Fruit fly (Drosophila melanogaster) whole organism, embryonic: ENCODE data around the gene CG4328.

Experiments used
- Adf1 ChIP-seq: fragments of 200-800 bp; sonication (Bioruptor generic); IDR thresholded peaks from 2 replicates; pipeline ENCODE4 v1.3.6; 2022; ENCODE audit warnings: missing biosample characterization, missing genetic modification characterization
- B-H1 ChIP-seq: fragments of 200-800 bp; sonication (Bioruptor generic); IDR thresholded peaks from 3 replicates; pipeline ENCODE4 v1.3.6; 2022; ENCODE audit warnings: missing biosample characterization, missing genetic modification characterization
- CG11085 ChIP-seq: fragments of 200-800 bp; sonication (Bioruptor generic); IDR thresholded peaks from 2 replicates; pipeline ENCODE4 v1.3.6; 2022; ENCODE audit warnings: missing biosample characterization, missing genetic modification characterization
- CG11093 ChIP-seq: fragments of 200-800 bp; sonication (Bioruptor generic); IDR thresholded peaks from 3 replicates; pipeline ENCODE4 v1.3.6; 2022; ENCODE audit warnings: missing biosample characterization, missing genetic modification characterization
- CG11504 ChIP-seq: fragments of 200-800 bp; sonication (Bioruptor generic); optimal IDR thresholded peaks from 3 replicates; lab custom pipeline; 2019; ENCODE audit warnings: missing biosample characterization, mild to moderate bottlenecking, missing genetic modification characterization, moderate library complexity
- CG1233 ChIP-seq: fragments of 200-800 bp; sonication (Bioruptor generic); optimal IDR thresholded peaks from 4 replicates; lab custom pipeline; 2018; ENCODE audit warnings: missing biosample characterization, mild to moderate bottlenecking, missing genetic modification characterization
- CG12659 ChIP-seq: fragments of 200-800 bp; sonication (Bioruptor generic); optimal IDR thresholded peaks from 3 replicates; lab custom pipeline; 2017; ENCODE audit warnings: mild to moderate bottlenecking, missing biosample characterization, missing genetic modification reagents, missing genetic modification characterization
- CG13424 ChIP-seq: fragments of 200-800 bp; sonication (Bioruptor generic); optimal IDR thresholded peaks from 2 replicates; lab custom pipeline; 2019; ENCODE audit warnings: missing biosample characterization, mild to moderate bottlenecking, missing genetic modification characterization, moderate library complexity
- CG14965 ChIP-seq: fragments of 200-800 bp; sonication (Bioruptor generic); optimal IDR thresholded peaks from 2 replicates; lab custom pipeline; 2016; ENCODE audit warnings: missing biosample characterization, missing genetic modification characterization, borderline replicate concordance
- CG15269 ChIP-seq: fragments of 200-800 bp; sonication (Bioruptor generic); optimal IDR thresholded peaks from 2 replicates; lab custom pipeline; 2018; ENCODE audit warnings: missing biosample characterization, mild to moderate bottlenecking, missing genetic modification characterization, moderate library complexity
- CG17829 ChIP-seq: fragments of 200-800 bp; optimal IDR thresholded peaks from 2 replicates; lab custom pipeline; 2019; ENCODE audit warnings: missing biosample characterization, mild to moderate bottlenecking, missing genetic modification characterization, moderate library complexity
- CG17912 ChIP-seq: fragments of 200-800 bp; sonication (Bioruptor generic); optimal IDR thresholded peaks from 2 replicates; lab custom pipeline; 2018; ENCODE audit warnings: missing biosample characterization, mild to moderate bottlenecking, missing genetic modification characterization
- CG2889 ChIP-seq: fragments of 200-800 bp; sonication (Bioruptor generic); IDR thresholded peaks from 3 replicates; pipeline ENCODE4 v1.3.6; 2022; ENCODE audit warnings: missing biosample characterization, missing genetic modification characterization
- CG32767 ChIP-seq: fragments of 200-800 bp; sonication (Bioruptor generic); IDR thresholded peaks from 2 replicates; pipeline ENCODE4 v1.3.6; 2022; ENCODE audit warnings: missing biosample characterization, missing genetic modification characterization
- CG33557 ChIP-seq: fragments of 200-800 bp; sonication (Bioruptor generic); optimal IDR thresholded peaks from 2 replicates; lab custom pipeline; 2019; ENCODE audit warnings: missing biosample characterization, mild to moderate bottlenecking, missing genetic modification characterization, moderate library complexity
- CG3838 ChIP-seq: fragments of 200-800 bp; sonication (Bioruptor generic); optimal IDR thresholded peaks from 3 replicates; lab custom pipeline; 2016; ENCODE audit warnings: missing biosample characterization, missing genetic modification characterization
- CG4854 ChIP-seq: fragments of 200-800 bp; sonication (Bioruptor generic); optimal IDR thresholded peaks from 2 replicates; lab custom pipeline; 2016; ENCODE audit warnings: missing biosample characterization, missing genetic modification characterization, inconsistent platforms
- CG5245 ChIP-seq: fragments of 200-800 bp; sonication (Bioruptor generic); optimal IDR thresholded peaks from 3 replicates; lab custom pipeline; 2016; ENCODE audit warnings: missing biosample characterization, missing genetic modification characterization
- CG6654 ChIP-seq: fragments of 200-800 bp; sonication (Bioruptor generic); optimal IDR thresholded peaks from 2 replicates; lab custom pipeline; 2017; ENCODE audit warnings: missing biosample characterization, mild to moderate bottlenecking, missing genetic modification characterization
- CG8290 ChIP-seq, 3 experiments: fragments of 200-800 bp; sonication (Bioruptor generic); optimal IDR thresholded peaks; 2 replicates each; lab custom pipeline; 2016 to 2019; ENCODE audit warnings: missing biosample characterization in 3 of 3, missing genetic modification characterization in 3 of 3, mild to moderate bottlenecking in 2 of 3, moderate library complexity in 1 of 3
- CG9727 ChIP-seq: fragments of 200-800 bp; sonication (Bioruptor generic); optimal IDR thresholded peaks from 3 replicates; lab custom pipeline; 2017; ENCODE audit warnings: missing biosample characterization, mild to moderate bottlenecking, missing genetic modification characterization
- CG9932 ChIP-seq: fragments of 200-800 bp; sonication (Bioruptor generic); IDR thresholded peaks from 2 replicates; pipeline ENCODE4 v1.3.6; 2022; ENCODE audit warnings: missing biosample characterization, missing genetic modification characterization
- E2f2 ChIP-seq: fragments of 200-800 bp; sonication (Bioruptor generic); IDR thresholded peaks from 2 replicates; pipeline ENCODE4 v1.3.6; 2022; ENCODE audit warnings: missing biosample characterization, missing genetic modification characterization
- H2.0 ChIP-seq: fragments of 200-800 bp; sonication (Bioruptor generic); IDR thresholded peaks from 2 replicates; pipeline ENCODE4 v1.3.6; 2022; ENCODE audit warnings: missing biosample characterization, missing genetic modification characterization
- Max ChIP-seq: fragments of 200-800 bp; sonication (Bioruptor generic); optimal IDR thresholded peaks from 2 replicates; lab custom pipeline; 2016; ENCODE audit warnings: missing biosample characterization, mild to moderate bottlenecking, missing genetic modification characterization
- Mrtf ChIP-seq: fragments of 200-800 bp; sonication (Bioruptor generic); IDR thresholded peaks from 3 replicates; pipeline ENCODE4 v1.3.6; 2022; ENCODE audit warnings: missing biosample characterization, missing genetic modification characterization
- Nf-YB ChIP-seq: fragments of 200-800 bp; sonication (Bioruptor generic); optimal IDR thresholded peaks from 3 replicates; lab custom pipeline; 2019; ENCODE audit warnings: missing biosample characterization, mild to moderate bottlenecking, missing genetic modification characterization, moderate library complexity
- Opbp ChIP-seq: fragments of 200-800 bp; sonication (Bioruptor generic); IDR thresholded peaks from 3 replicates; pipeline ENCODE4 v1.3.6; 2022; ENCODE audit warnings: missing biosample characterization, missing genetic modification characterization; ENCODE audit not compliant: partially characterized antibody
- Taf1 ChIP-seq: fragments of 200-800 bp; sonication (Bioruptor generic); IDR thresholded peaks from 2 replicates; pipeline ENCODE4 v1.3.6; 2022; ENCODE audit warnings: missing biosample characterization, missing genetic modification characterization
- Usf ChIP-seq: fragments of 200-800 bp; sonication (Bioruptor generic); optimal IDR thresholded peaks from 2 replicates; lab custom pipeline; 2017; ENCODE audit warnings: missing genotype, missing biosample characterization, missing genetic modification characterization
- al ChIP-seq: fragments of 200-800 bp; sonication (Bioruptor generic); IDR thresholded peaks from 2 replicates; pipeline ENCODE4 v1.3.6; 2022; ENCODE audit warnings: missing biosample characterization, missing genetic modification characterization
- ap ChIP-seq: fragments of 200-800 bp; sonication (Bioruptor generic); IDR thresholded peaks from 2 replicates; pipeline ENCODE4 v1.3.6; 2022; ENCODE audit warnings: missing biosample characterization, missing genetic modification characterization
- btn ChIP-seq: fragments of 200-800 bp; sonication (Bioruptor generic); optimal IDR thresholded peaks from 2 replicates; lab custom pipeline; 2016; ENCODE audit warnings: missing biosample characterization, missing genetic modification characterization
- chif ChIP-seq, 2 experiments: fragments of 200-800 bp; sonication (Bioruptor generic); optimal IDR thresholded peaks; 3 replicates each; lab custom pipeline; 2016; ENCODE audit warnings: missing biosample characterization in 2 of 2, missing genetic modification characterization in 2 of 2
- corto ChIP-seq: fragments of 200-800 bp; sonication (Bioruptor generic); optimal IDR thresholded peaks from 2 replicates; lab custom pipeline; 2016; ENCODE audit warnings: missing biosample characterization, mild to moderate bottlenecking, missing genetic modification characterization, moderate library complexity
- dm ChIP-seq: fragments of 200-800 bp; sonication (Bioruptor generic); optimal IDR thresholded peaks from 3 replicates; lab custom pipeline; 2016; ENCODE audit warnings: missing biosample characterization, missing genetic modification characterization
- gro ChIP-seq: fragments of 200-800 bp; sonication (Bioruptor generic); optimal IDR thresholded peaks from 2 replicates; lab custom pipeline; 2016; ENCODE audit warnings: missing biosample characterization, missing genetic modification characterization
- hkb ChIP-seq, 2 experiments: fragments of 200-800 bp in 1 of 2; fragments of >200 bp in 1 of 2; sonication (Bioruptor generic) in 1 of 2; IDR thresholded peaks in 1 of 2; optimal IDR thresholded peaks in 1 of 2; 2 replicates each; pipeline versions ENCODE4 v1.3.6 to Lab custom; 2017 to 2022; ENCODE audit warnings: missing biosample characterization in 1 of 2, missing genetic modification characterization in 1 of 2
- kay ChIP-seq: fragments of 200-800 bp; sonication (Bioruptor generic); optimal IDR thresholded peaks from 2 replicates; lab custom pipeline; 2016; ENCODE audit warnings: missing biosample characterization, missing genetic modification characterization
- lbe ChIP-seq: fragments of 200-800 bp; sonication (Bioruptor generic); optimal IDR thresholded peaks from 2 replicates; lab custom pipeline; 2016; ENCODE audit warnings: missing biosample characterization, mild to moderate bottlenecking, missing genetic modification characterization
- lilli ChIP-seq: fragments of 200-800 bp; sonication (Bioruptor generic); optimal IDR thresholded peaks from 3 replicates; lab custom pipeline; 2016; ENCODE audit warnings: missing biosample characterization, missing genetic modification characterization
- onecut ChIP-seq: fragments of 200-800 bp; sonication (Bioruptor generic); IDR thresholded peaks from 2 replicates; pipeline ENCODE4 v1.3.6; 2022; ENCODE audit warnings: missing biosample characterization, missing genetic modification characterization
- pzg ChIP-seq: fragments of 200-800 bp; sonication (Bioruptor generic); optimal IDR thresholded peaks from 3 replicates; lab custom pipeline; 2018; ENCODE audit warnings: missing biosample characterization, mild to moderate bottlenecking, missing genetic modification characterization, moderate library complexity
- sens-2 ChIP-seq: fragments of 200-800 bp; sonication (Bioruptor generic); IDR thresholded peaks from 2 replicates; pipeline ENCODE4 v1.3.6; 2022; ENCODE audit warnings: missing biosample characterization, missing genetic modification characterization
- so ChIP-seq: fragments of 200-800 bp; sonication (Bioruptor generic); IDR thresholded peaks from 3 replicates; pipeline ENCODE4 v1.3.6; 2022; ENCODE audit warnings: missing biosample characterization, missing genetic modification characterization
- trh ChIP-seq: fragments of 200-800 bp; sonication (Bioruptor generic); optimal IDR thresholded peaks from 2 replicates; lab custom pipeline; 2016; ENCODE audit warnings: missing biosample characterization, missing genetic modification characterization
- wek ChIP-seq: fragments of 200-800 bp; sonication (Bioruptor generic); optimal IDR thresholded peaks from 3 replicates; lab custom pipeline; 2018; ENCODE audit warnings: missing biosample characterization, mild to moderate bottlenecking, missing genetic modification characterization, moderate library complexity
- zen2 ChIP-seq: fragments of 200-800 bp; sonication (Bioruptor generic); IDR thresholded peaks from 3 replicates; pipeline ENCODE4 v1.3.6; 2022; ENCODE audit warnings: missing biosample characterization, missing genetic modification characterization; ENCODE audit not compliant: partially characterized antibody

CG4328 gene

dm6 chr3L:12277054-12277879, 18.7 kb downstream of the CG4328 start, which contains the start of the genes Sms and INPP5E:
Sms (minus strand) TSS chr3L:12277251.
INPP5E (plus strand) TSS chr3L:12277655.
- TF ChIP-seq CG2889 (GFP tag; lab: Robert Waterston, UW) (0 out of 3 replicates have a peak, but pooled peaks have one; percentile 39), Max (GFP tag; lab: Kevin White, UChicago) (peak; percentile 33), CG4854 (GFP tag; lab: Kevin White, UChicago) (no peak), CG12659 (GFP tag; lab: Kevin White, UChicago) (peak; percentile 80), Opbp (GFP tag; lab: Robert Waterston, UW) (peak; percentile 86), CG14965 (GFP tag; lab: Kevin White, UChicago) (no peak), Nf-YB (GFP tag; lab: Kevin White, UChicago) (peak; percentile 35), so (GFP tag; lab: Robert Waterston, UW) (no peak; the same call in 2 of the 3 replicates), CG11085 (GFP tag; lab: Robert Waterston, UW) (peak; percentile 48), kay (GFP tag; lab: Kevin White, UChicago) (no peak), CG32767 (GFP tag; lab: Robert Waterston, UW) (no peak), dm (no peak), sens-2 (GFP tag; lab: Robert Waterston, UW) (no peak), corto (GFP tag; lab: Kevin White, UChicago) (no peak), E2f2 (peak; percentile 60), CG5245 (GFP tag; lab: Kevin White, UChicago) (no peak), wek (GFP tag; lab: Kevin White, UChicago) (no peak), CG17912 (GFP tag; lab: Kevin White, UChicago) (no peak), btn (no peak), CG11504 (tag; lab: Kevin White, UChicago) (peak; percentile 67), Usf (GFP tag; lab: Kevin White, UChicago) (peak; percentile 17), CG3838 (no peak), CG9727 (GFP tag; lab: Kevin White, UChicago) (peak; percentile 73), zen2 (GFP tag; lab: Robert Waterston, UW) (peak; percentile 58; the same call in 2 of the 3 replicates), CG33557 (GFP tag; lab: Kevin White, UChicago) (peak; percentile 56), Adf1 (GFP tag; lab: Robert Waterston, UW) (no peak), CG13424 (tag; lab: Kevin White, UChicago) (peak; percentile 69), al (peak; percentile 60), CG11093 (GFP tag; lab: Robert Waterston, UW) (no peak), CG15269 (tag; lab: Kevin White, UChicago) (peak; percentile 61), onecut (GFP tag; lab: Robert Waterston, UW) (no peak), lbe (GFP tag; lab: Kevin White, UChicago) (no peak), Mrtf (GFP tag; lab: Robert Waterston, UW) (no peak), CG17829 (tag; lab: Kevin White, UChicago) (peak; percentile 65), chif (GFP tag; optimal IDR thresholded peaks at IDR 0.05; lab: Kevin White, UChicago) (no peak), CG9932 (GFP tag; lab: Robert Waterston, UW) (peak; percentile 91), B-H1 (no peak), pzg (GFP tag; lab: Kevin White, UChicago) (peak; percentile 31), trh (GFP tag; lab: Kevin White, UChicago) (no peak), hkb (optimal IDR thresholded peaks at IDR 0.05; lab: Kevin White, UChicago) (no peak), hkb (GFP tag; IDR thresholded peaks at IDR 0.05; lab: Robert Waterston, UW) (0 out of 2 replicates have a peak, but pooled peaks have one; percentile 9), lilli (GFP tag; lab: Kevin White, UChicago) (peak; percentile 40), Taf1 (GFP tag; lab: Robert Waterston, UW) (peak; percentile 47; the same call in 1 of the 2 replicates), H2.0 (0 out of 2 replicates have a peak, but pooled peaks have one; percentile 27), ap (GFP tag; lab: Robert Waterston, UW) (no peak), CG6654 (GFP tag; lab: Kevin White, UChicago) (no peak), CG1233 (GFP tag; lab: Kevin White, UChicago) (peak; percentile 4), gro (GFP tag; lab: Kevin White, UChicago) (no peak), CG8290 (GFP tag; optimal IDR thresholded peaks at IDR 0.05; lab: Kevin White, UChicago) (peak; percentile 20), CG8290 (tag; optimal IDR thresholded peaks at IDR 0.05; lab: Kevin White, UChicago) (peak in 1 of 2 experiments; percentile 54)
